Fruit fly (Drosophila melanogaster) whole organism, adult: ENCODE results near the gene SuUR.

Source experiments
- CG5204 ChIP-seq: fragments of 200-800 bp; sonication (Bioruptor generic); optimal IDR thresholded peaks from 2 replicates; lab custom pipeline; 2016; ENCODE audit warnings: missing biosample characterization, missing genetic modification characterization
- Mnt ChIP-seq: fragments of 200-800 bp; sonication (Bioruptor generic); optimal IDR thresholded peaks from 2 replicates; lab custom pipeline; 2016; ENCODE audit warnings: missing biosample characterization, mild to moderate bottlenecking, missing genetic modification characterization

DNA sequence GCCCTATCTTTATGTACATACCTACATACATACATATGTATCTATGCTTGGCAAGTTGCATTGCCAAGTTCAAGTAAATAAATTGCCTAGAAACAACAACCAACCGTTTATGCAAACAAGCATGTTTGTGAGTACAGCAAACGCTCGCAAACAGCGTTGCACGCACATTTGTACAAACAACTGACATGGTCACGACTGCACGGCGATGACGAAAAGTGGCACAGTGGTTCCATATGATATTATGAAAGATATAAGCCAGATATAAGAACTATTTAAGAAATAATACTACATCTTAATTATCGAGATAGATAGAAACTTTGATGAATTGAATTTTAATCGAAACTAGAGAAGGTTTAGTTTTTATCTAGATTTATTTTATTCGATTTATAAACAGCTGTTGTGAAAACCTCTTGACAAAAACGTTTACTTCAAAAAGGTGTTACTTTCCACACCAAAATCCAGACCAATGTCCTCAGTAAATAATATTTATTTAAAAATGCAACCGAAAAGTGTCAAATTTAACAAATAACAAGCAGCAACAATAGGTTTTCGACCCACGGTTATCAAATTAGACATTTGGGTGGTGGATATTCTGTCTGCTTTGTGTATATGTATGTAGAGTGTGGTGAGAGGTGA, 25.1 kb downstream of the SuUR start:
- peak; percentile 50 for TF ChIP-seq CG5204 (GFP tag; lab: Kevin White, UChicago)
- no peak for TF ChIP-seq Mnt
